Worm (Caenorhabditis elegans): ENCODE results near the gene sir-2.2.

- TF ChIP-seq flt-1 (GFP tag; IDR thresholded peaks at IDR 0.05) (no peak), ztf-23 (GFP tag; IDR thresholded peaks at IDR 0.05) (no peak), cog-1 (tag; optimal IDR thresholded peaks at IDR 0.05) (no peak), tab-1 (GFP tag; IDR thresholded peaks at IDR 0.05) (no peak), med-1 (GFP tag; optimal IDR thresholded peaks at IDR 0.05; ENCODE audit: insufficient read depth) (no peak), klf-2 (GFP tag; conservative IDR thresholded peaks at IDR 0.05) (no peak), T22C8.4 (GFP tag; IDR thresholded peaks at IDR 0.05) (no peak), ref-1 (GFP tag; conservative IDR thresholded peaks at IDR 0.05) (no peak)
Observed at ce11 chrX:13340970-13341369, 13.1 kb downstream of the sir-2.2 start.

Measured in whole organism, midembryonic.